Fruit fly (Drosophila melanogaster) whole organism, prepupa: ENCODE measurements around the gene SkpA.

Source experiments
- CG10631 ChIP-seq: fragments of 200-800 bp; sonication (Bioruptor generic); optimal IDR thresholded peaks from 2 replicates; lab custom pipeline; 2016; ENCODE audit warnings: missing biosample characterization, missing genetic modification characterization
- CG10669 ChIP-seq: fragments of 200-800 bp; sonication (Bioruptor generic); optimal IDR thresholded peaks from 3 replicates; lab custom pipeline; 2018; ENCODE audit warnings: missing biosample characterization, mild to moderate bottlenecking, missing genetic modification characterization, moderate library complexity
- CG11294 ChIP-seq: fragments of 200-800 bp; sonication (Bioruptor generic); IDR thresholded peaks from 2 replicates; pipeline ENCODE4 v1.3.6; 2022; ENCODE audit warnings: missing biosample characterization, missing genetic modification characterization
- CG11762 ChIP-seq: fragments of 200-800 bp; sonication (Bioruptor generic); optimal IDR thresholded peaks from 3 replicates; lab custom pipeline; 2016; ENCODE audit warnings: missing biosample characterization, missing genetic modification characterization; ENCODE audit not compliant: insufficient read depth
- CG11902 ChIP-seq: fragments of 200-800 bp; sonication (Bioruptor generic); optimal IDR thresholded peaks from 3 replicates; lab custom pipeline; 2016; ENCODE audit warnings: missing biosample characterization, missing genetic modification characterization
- CG1621 ChIP-seq: fragments of 200-800 bp; sonication (Bioruptor generic); optimal IDR thresholded peaks from 3 replicates; lab custom pipeline; 2018; ENCODE audit warnings: missing biosample characterization, mild to moderate bottlenecking, missing genetic modification characterization
- CG3032 ChIP-seq: fragments of 200-800 bp; optimal IDR thresholded peaks from 2 replicates; lab custom pipeline; 2019; ENCODE audit warnings: missing biosample characterization, mild to moderate bottlenecking, missing genetic modification characterization, moderate library complexity
- CG31627 ChIP-seq: fragments of 200-800 bp; sonication (Bioruptor generic); optimal IDR thresholded peaks from 3 replicates; lab custom pipeline; 2016; ENCODE audit warnings: missing biosample characterization, missing genetic modification characterization
- CG32006 ChIP-seq: fragments of 200-800 bp; sonication (Bioruptor generic); optimal IDR thresholded peaks from 3 replicates; lab custom pipeline; 2017; ENCODE audit warnings: missing biosample characterization, mild to moderate bottlenecking, missing genetic modification characterization
- CG3919 ChIP-seq: fragments of 200-800 bp; sonication (Bioruptor generic); optimal IDR thresholded peaks from 3 replicates; lab custom pipeline; 2016; ENCODE audit warnings: missing biosample characterization, missing genetic modification characterization
- CG4318 ChIP-seq: fragments of 200-800 bp; sonication (Bioruptor generic); optimal IDR thresholded peaks from 3 replicates; lab custom pipeline; 2017; ENCODE audit warnings: missing biosample characterization, mild to moderate bottlenecking, missing genetic modification characterization
- CG6163 ChIP-seq: fragments of 200-800 bp; sonication (Bioruptor generic); IDR thresholded peaks from 3 replicates; pipeline ENCODE4 v1.3.6; 2022; ENCODE audit warnings: missing biosample characterization, missing genetic modification characterization
- CG6276 ChIP-seq: fragments of 200-800 bp; sonication (Bioruptor generic); optimal IDR thresholded peaks from 2 replicates; lab custom pipeline; 2017; ENCODE audit warnings: missing biosample characterization, mild to moderate bottlenecking, missing genetic modification characterization
- CG6808 ChIP-seq: fragments of 200-800 bp; sonication (Bioruptor generic); optimal IDR thresholded peaks from 3 replicates; lab custom pipeline; 2017; ENCODE audit warnings: missing biosample characterization, missing genetic modification characterization, mild to moderate bottlenecking, moderate library complexity, missing genetic modification reagents
- CG7368 ChIP-seq: fragments of 200-800 bp; sonication (Bioruptor generic); optimal IDR thresholded peaks from 3 replicates; lab custom pipeline; 2016; ENCODE audit warnings: missing biosample characterization, missing genetic modification characterization
- CG8319 ChIP-seq: fragments of 200-800 bp; sonication (Bioruptor generic); optimal IDR thresholded peaks from 3 replicates; lab custom pipeline; 2016; ENCODE audit warnings: missing biosample characterization, missing genetic modification characterization
- Eip78C ChIP-seq: fragments of 200-800 bp; sonication (Bioruptor generic); peaks from one replicate; lab custom pipeline; 2016; ENCODE audit warnings: missing biosample characterization, missing genetic modification characterization
- Eip93F ChIP-seq: fragments of 200-800 bp; sonication (Bioruptor generic); optimal IDR thresholded peaks from 2 replicates; lab custom pipeline; 2016; ENCODE audit warnings: missing biosample characterization, mild to moderate bottlenecking, missing genetic modification characterization
- Ets21C ChIP-seq: fragments of 200-800 bp; sonication (Bioruptor generic); optimal IDR thresholded peaks from 3 replicates; lab custom pipeline; 2016; ENCODE audit warnings: missing biosample characterization, missing genetic modification characterization
- Ets96B ChIP-seq: fragments of 200-800 bp; optimal IDR thresholded peaks from 2 replicates; lab custom pipeline; 2019; ENCODE audit warnings: missing biosample characterization, mild to moderate bottlenecking, missing genetic modification characterization, moderate library complexity
- Gug ChIP-seq: fragments of 200-800 bp; sonication (Bioruptor generic); IDR thresholded peaks from 2 replicates; pipeline ENCODE4 v1.3.6; 2022; ENCODE audit warnings: missing biosample characterization, missing genetic modification characterization
- Hr38 ChIP-seq: sonication (Bioruptor generic); optimal IDR thresholded peaks from 2 replicates; lab custom pipeline; 2016; ENCODE audit warnings: missing biosample characterization, missing genetic modification characterization
- Hr39 ChIP-seq: fragments of 200-800 bp; sonication (Bioruptor generic); optimal IDR thresholded peaks from 2 replicates; lab custom pipeline; 2016; ENCODE audit warnings: missing biosample characterization, missing genetic modification characterization
- Lpt ChIP-seq: fragments of 200-800 bp; sonication (Bioruptor generic); optimal IDR thresholded peaks from 3 replicates; lab custom pipeline; 2016; ENCODE audit warnings: missing biosample characterization, missing genetic modification characterization
- Met ChIP-seq: fragments of 200-800 bp; sonication (Bioruptor generic); optimal IDR thresholded peaks from 3 replicates; lab custom pipeline; 2016; ENCODE audit warnings: missing biosample characterization, missing genetic modification characterization
- OdsH ChIP-seq: fragments of 200-800 bp; sonication (Bioruptor generic); optimal IDR thresholded peaks from 3 replicates; lab custom pipeline; 2016; ENCODE audit warnings: missing biosample characterization, missing genetic modification characterization
- Smox ChIP-seq: fragments of 200-800 bp; sonication (Bioruptor generic); optimal IDR thresholded peaks from 3 replicates; lab custom pipeline; 2016; ENCODE audit warnings: missing biosample characterization, missing genetic modification characterization
- Sox14 ChIP-seq: fragments of 200-800 bp; sonication (Bioruptor generic); optimal IDR thresholded peaks from 3 replicates; lab custom pipeline; 2016; ENCODE audit warnings: missing biosample characterization, missing genetic modification characterization
- achi ChIP-seq: fragments of 200-800 bp; sonication (Bioruptor generic); optimal IDR thresholded peaks from 3 replicates; lab custom pipeline; 2016; ENCODE audit warnings: missing biosample characterization, missing genetic modification characterization
- acj6 ChIP-seq: fragments of 200-800 bp; sonication (Bioruptor generic); optimal IDR thresholded peaks from 3 replicates; lab custom pipeline; 2016; ENCODE audit warnings: missing biosample characterization, missing genetic modification characterization
- fd59A ChIP-seq: fragments of 200-800 bp; sonication (Bioruptor generic); optimal IDR thresholded peaks from 2 replicates; lab custom pipeline; 2017; ENCODE audit warnings: missing biosample characterization, mild to moderate bottlenecking, missing genetic modification characterization, missing genetic modification reagents
- fd85E ChIP-seq: fragments of 200-800 bp; sonication (Bioruptor generic); optimal IDR thresholded peaks from 3 replicates; lab custom pipeline; 2016; ENCODE audit warnings: missing biosample characterization, missing genetic modification characterization
- fkh ChIP-seq: fragments of 200-800 bp; sonication (Bioruptor generic); optimal IDR thresholded peaks from 3 replicates; lab custom pipeline; 2017; ENCODE audit warnings: missing biosample characterization, mild to moderate bottlenecking, missing genetic modification characterization, moderate library complexity
- net ChIP-seq: fragments of 200-800 bp; sonication (Bioruptor generic); optimal IDR thresholded peaks from 3 replicates; lab custom pipeline; 2016; ENCODE audit warnings: missing biosample characterization, missing genetic modification characterization
- pdm3 ChIP-seq: fragments of 200-800 bp; sonication (Bioruptor generic); optimal IDR thresholded peaks from 3 replicates; lab custom pipeline; 2016; ENCODE audit warnings: missing biosample characterization, missing genetic modification characterization
- salr ChIP-seq, 2 experiments: fragments of 200-800 bp; sonication (Bioruptor generic); optimal IDR thresholded peaks; 3 replicates each; lab custom pipeline; 2016 to 2018; ENCODE audit warnings: missing biosample characterization in 2 of 2, missing genetic modification characterization in 2 of 2, mild to moderate bottlenecking in 1 of 2
- spab ChIP-seq: fragments of 200-800 bp; sonication (Bioruptor generic); optimal IDR thresholded peaks from 2 replicates; lab custom pipeline; 2017; ENCODE audit warnings: missing biosample characterization, mild to moderate bottlenecking, missing genetic modification characterization, missing genetic modification reagents
- ss ChIP-seq, 2 experiments: fragments of 200-800 bp; sonication (Bioruptor generic); optimal IDR thresholded peaks; 2 replicates in 1 of 2; 3 replicates in 1 of 2; lab custom pipeline; 2017 to 2018; ENCODE audit warnings: mild to moderate bottlenecking in 2 of 2, missing biosample characterization in 2 of 2, missing genetic modification characterization in 2 of 2, moderate library complexity in 1 of 2
- svp ChIP-seq: fragments of 200-800 bp; sonication (Bioruptor generic); peaks from one replicate; lab custom pipeline; 2016; ENCODE audit warnings: missing biosample characterization, missing genetic modification characterization
- topi ChIP-seq: fragments of 200-800 bp; sonication (Bioruptor generic); optimal IDR thresholded peaks from 3 replicates; lab custom pipeline; 2016; ENCODE audit warnings: missing biosample characterization, missing genetic modification characterization

The SkpA gene

DNA sequence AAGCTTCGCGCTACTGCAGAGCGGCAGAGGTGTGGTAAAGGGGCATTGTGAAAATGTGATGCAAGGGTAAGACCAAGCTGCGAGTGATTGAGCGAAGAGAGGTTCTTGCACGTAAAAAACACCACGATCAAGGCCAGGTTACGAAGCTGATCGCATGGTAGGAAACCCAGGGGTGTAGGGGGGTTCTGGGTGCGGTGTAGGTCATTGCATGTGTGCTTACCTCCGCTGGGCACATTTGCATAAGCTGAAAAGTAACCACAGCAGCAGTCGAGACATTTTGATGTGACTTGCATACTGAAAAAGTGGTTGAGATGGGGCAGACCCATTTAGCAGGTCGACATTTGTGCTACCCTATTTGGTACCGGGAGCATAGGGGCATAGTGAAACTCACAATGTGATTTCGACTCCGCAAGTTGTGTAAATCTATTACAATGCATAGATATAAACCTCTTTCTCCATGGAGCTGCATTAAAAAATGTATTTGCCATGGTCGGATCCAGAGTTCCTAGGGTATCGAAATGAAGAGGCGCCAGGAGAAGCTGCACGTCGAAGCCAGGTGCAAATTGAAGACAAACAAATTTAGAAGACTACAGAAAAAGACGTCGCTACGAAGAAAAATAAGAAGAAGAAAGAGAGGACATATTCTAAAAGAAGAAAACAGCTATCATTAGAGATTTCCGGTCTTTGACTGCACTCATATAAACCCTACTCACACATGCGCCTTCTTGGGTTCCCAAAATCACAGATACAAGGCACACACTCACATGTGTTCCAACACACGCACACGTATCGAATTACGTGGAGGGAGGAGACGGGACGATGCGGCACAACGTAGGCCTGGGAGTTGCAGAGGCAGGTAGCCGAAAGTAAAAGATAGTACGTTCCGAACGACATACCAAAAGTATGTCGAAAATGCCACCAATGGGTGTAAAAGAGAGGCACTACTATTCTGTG lies 37.2 kb downstream of the SkpA start:
- TF ChIP-seq Sox14 (GFP tag; lab: Kevin White, UChicago) (peak; percentile 5), CG3032 (tag; lab: Kevin White, UChicago) (no peak), OdsH (GFP tag; lab: Kevin White, UChicago) (no peak), ss (GFP tag; optimal IDR thresholded peaks at IDR 0.05; lab: Kevin White, UChicago) (peak in 1 of 2 experiments; percentile 24), Smox (GFP tag; lab: Kevin White, UChicago) (no peak), Eip93F (GFP tag; lab: Kevin White, UChicago) (no peak), Gug (GFP tag; lab: Robert Waterston, UW) (no peak), CG4318 (no peak), Lpt (GFP tag; lab: Kevin White, UChicago) (no peak), Eip78C (GFP tag; lab: Kevin White, UChicago) (peak; percentile 41), pdm3 (GFP tag; lab: Kevin White, UChicago) (no peak), Ets21C (no peak), net (GFP tag; lab: Kevin White, UChicago) (no peak), svp (GFP tag; lab: Kevin White, UChicago) (peak; percentile 62)

DNA sequence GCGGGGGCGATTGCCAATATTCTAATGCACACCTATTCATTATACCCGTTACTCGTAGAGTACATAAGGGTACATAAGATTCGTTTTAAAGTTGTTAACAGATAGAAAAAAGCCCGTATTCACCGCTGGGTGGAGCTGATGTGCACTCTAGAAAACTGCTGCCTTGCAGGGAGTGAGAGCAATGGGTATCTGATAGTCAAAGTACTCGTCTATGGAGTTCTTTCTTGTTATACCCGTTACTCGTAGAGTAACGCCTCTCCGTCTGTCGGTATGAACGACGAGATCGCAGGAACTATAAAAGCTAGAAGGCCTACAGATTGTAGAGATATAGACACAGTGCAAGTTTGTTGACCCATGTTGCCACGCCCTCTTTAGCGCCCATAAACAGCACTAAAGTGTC lies 38.0 kb downstream of the SkpA start:
- TF ChIP-seq Met (GFP tag; lab: Kevin White, UChicago) (no peak), spab (GFP tag; lab: Kevin White, UChicago) (no peak)

DNA sequence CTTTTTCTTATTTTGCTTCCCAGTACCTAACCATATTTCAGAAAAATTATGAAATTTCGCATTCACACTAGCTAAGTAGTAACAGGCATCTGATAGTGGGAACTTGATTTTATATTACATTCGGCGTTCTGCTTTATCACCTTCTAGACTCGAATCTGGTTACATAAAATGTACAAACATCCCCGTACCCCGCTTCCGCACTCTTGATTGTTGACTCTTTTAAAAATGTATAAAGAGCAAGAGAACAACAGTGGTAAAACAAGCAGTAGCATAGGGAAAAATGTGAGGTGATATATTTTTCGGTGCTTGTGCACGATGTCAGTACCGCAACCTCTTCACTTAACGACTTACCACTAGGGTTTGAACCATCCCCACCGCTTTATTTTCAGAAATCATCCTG lies 38.4 kb downstream of the SkpA start:
- TF ChIP-seq CG6276 (GFP tag; lab: Kevin White, UChicago) (no peak), fkh (GFP tag; lab: Kevin White, UChicago) (peak; percentile 75), Ets21C (no peak), CG6163 (GFP tag; lab: Robert Waterston, UW) (no peak), CG1621 (tag; lab: Kevin White, UChicago) (no peak)

DNA sequence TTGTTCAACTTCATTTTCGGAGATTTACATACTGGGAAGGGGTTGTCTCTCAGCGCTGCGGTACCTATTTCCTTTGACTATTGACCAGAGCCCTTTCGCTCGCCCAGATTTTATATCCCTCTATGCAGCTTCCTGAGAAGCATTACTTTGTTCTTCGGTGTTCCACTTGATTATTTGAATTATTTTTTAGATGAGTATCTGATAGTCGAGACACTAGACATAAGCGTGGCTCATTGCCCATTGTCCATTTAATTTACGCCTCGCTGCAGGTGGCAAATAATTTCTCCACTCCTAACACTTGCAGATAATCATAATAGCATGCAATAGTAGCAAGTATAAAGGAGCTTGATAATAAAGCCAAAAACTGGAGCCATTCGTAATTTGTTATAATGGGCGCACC lies 38.9 kb downstream of the SkpA start:
- TF ChIP-seq acj6 (GFP tag; lab: Kevin White, UChicago) (no peak), Lpt (GFP tag; lab: Kevin White, UChicago) (no peak), CG7368 (GFP tag; lab: Kevin White, UChicago) (no peak), CG6808 (GFP tag; lab: Kevin White, UChicago) (no peak), CG32006 (GFP tag; lab: Kevin White, UChicago) (no peak), CG10669 (GFP tag; lab: Kevin White, UChicago) (no peak), CG11294 (no peak), CG3919 (GFP tag; lab: Kevin White, UChicago) (no peak), fd85E (GFP tag; lab: Kevin White, UChicago) (no peak), Sox14 (GFP tag; lab: Kevin White, UChicago) (no peak), fd59A (no peak), fkh (GFP tag; lab: Kevin White, UChicago) (no peak), CG6276 (GFP tag; lab: Kevin White, UChicago) (no peak), net (GFP tag; lab: Kevin White, UChicago) (no peak)

DNA sequence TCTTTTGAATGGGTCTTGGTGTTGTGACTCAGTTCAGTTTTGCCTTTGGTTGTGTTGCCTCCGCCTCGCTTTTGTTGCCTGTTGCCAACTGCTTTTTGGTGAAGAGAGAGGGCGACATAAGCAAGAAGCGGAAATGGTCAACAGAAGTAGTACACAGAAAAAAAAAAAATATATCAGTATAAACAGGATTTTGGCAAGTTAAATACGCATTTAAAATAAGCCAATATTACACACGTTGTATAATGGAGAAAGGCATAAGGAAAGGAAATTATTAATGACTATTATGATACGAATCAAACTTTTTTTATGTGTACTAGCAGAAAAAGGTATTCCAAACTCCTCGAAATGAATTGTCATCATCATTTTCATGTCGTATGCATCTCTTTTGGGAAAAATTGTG lies 40.1 kb downstream of the SkpA start:
- no peak for TF ChIP-seq Hr38 (GFP tag; lab: Kevin White, UChicago)
- peak; percentile 84 for TF ChIP-seq Eip78C (GFP tag; lab: Kevin White, UChicago)
- no peak for TF ChIP-seq CG10631 (GFP tag; lab: Kevin White, UChicago)
- peak; percentile 49 for TF ChIP-seq Hr39
- peak; percentile 56 for TF ChIP-seq topi (GFP tag; lab: Kevin White, UChicago)
- TF ChIP-seq CG11762 (GFP tag; lab: Kevin White, UChicago) = no peak
- TF ChIP-seq CG3919 (GFP tag; lab: Kevin White, UChicago) = peak; percentile 41
- peak; percentile 38 for TF ChIP-seq OdsH (GFP tag; lab: Kevin White, UChicago)
- TF ChIP-seq CG11294 = no peak
- TF ChIP-seq Eip93F (GFP tag; lab: Kevin White, UChicago) = no peak
- no peak for TF ChIP-seq CG32006 (GFP tag; lab: Kevin White, UChicago)
- TF ChIP-seq Lpt (GFP tag; lab: Kevin White, UChicago) = no peak
- TF ChIP-seq Ets96B (tag; lab: Kevin White, UChicago) = no peak
- no peak for TF ChIP-seq spab (GFP tag; lab: Kevin White, UChicago)
- TF ChIP-seq CG3032 (tag; lab: Kevin White, UChicago) = no peak
- peak; percentile 9 for TF ChIP-seq CG8319 (GFP tag; lab: Kevin White, UChicago)
- TF ChIP-seq achi (GFP tag; lab: Kevin White, UChicago) = peak; percentile 22
- TF ChIP-seq CG11902 = peak; percentile 27
- TF ChIP-seq salr (GFP tag; optimal IDR thresholded peaks at IDR 0.05; lab: Kevin White, UChicago) = no peak
- TF ChIP-seq CG31627 = peak; percentile 52
- no peak for TF ChIP-seq fd59A
